Fruit fly (Drosophila melanogaster): ENCODE data around the gene FASN1.

FASN1 gene

DNA sequence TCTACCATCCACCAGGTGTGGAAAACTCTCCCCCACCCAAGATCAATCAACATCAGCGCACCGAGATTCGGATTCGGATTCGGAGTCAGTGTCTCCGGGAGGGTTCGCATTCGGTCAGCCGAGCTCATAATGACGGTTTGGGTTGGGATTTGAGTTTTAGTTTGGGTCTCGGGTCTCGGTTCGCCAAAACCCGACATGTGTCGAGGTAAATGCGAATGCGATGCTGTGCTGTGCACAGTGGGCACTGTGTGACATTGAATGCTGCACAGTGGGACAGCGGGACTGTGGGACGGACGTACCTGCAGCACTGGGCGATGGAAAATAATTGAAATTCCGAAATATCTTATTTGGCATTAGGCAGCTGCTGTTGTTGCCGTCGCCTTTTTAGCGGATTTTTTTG lies 27.1 kb downstream of the FASN1 start (continued):
- TF ChIP-seq HLH54F (GFP tag; optimal IDR thresholded peaks at IDR 0.05) (no peak), CG11093 (GFP tag; IDR thresholded peaks at IDR 0.05) (no peak), sisA (GFP tag; IDR thresholded peaks at IDR 0.05) (0 out of 2 replicates have a peak, but pooled peaks have one; percentile 17)

DNA sequence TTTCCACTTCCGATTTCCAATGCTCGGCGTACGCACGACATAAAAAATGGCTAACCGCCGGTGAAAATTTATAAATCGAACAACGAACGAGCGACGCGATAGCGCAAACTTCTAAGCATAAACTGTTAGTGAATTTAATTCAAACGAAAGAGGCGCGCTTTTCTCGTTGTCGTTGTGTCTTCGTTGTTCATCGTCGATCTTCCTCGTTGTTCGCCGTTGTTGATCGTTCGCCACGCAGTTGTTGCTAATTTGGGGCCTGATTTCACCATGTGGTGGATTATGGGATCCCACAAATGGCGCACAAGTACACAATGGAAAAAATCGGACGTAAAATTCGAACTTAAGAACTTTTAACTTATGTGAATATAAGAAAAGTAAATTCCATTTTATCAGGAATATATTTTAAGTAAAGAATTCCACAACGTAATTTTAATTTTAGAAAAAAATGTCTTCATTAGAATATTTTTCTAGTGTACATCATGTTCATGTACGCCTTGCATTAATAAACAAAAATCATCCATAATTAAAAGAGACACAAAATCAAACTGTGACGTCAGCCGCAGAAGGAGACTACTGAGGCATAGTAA lies 30.0 kb downstream of the FASN1 start:
- TF ChIP-seq caup (GFP tag; optimal IDR thresholded peaks at IDR 0.05; ENCODE audit: severe bottlenecking) (peak; percentile 69), CG9932 (GFP tag; IDR thresholded peaks at IDR 0.05) (peak; percentile 79), Atf-2 (GFP tag; optimal IDR thresholded peaks at IDR 0.05) (no peak), ro (GFP tag; IDR thresholded peaks at IDR 0.05) (no peak), Taf1 (GFP tag; IDR thresholded peaks at IDR 0.05) (peak; percentile 62), Trl (optimal IDR thresholded peaks at IDR 0.05) (no peak), Trl (GFP tag; optimal IDR thresholded peaks at IDR 0.05) (no peak), Scr (GFP tag; IDR thresholded peaks at IDR 0.05; ENCODE audit: partially characterized antibody) (no peak), CG1602 (GFP tag; optimal IDR thresholded peaks at IDR 0.05) (peak; percentile 10), grn (GFP tag; optimal IDR thresholded peaks at IDR 0.05) (no peak), Dfd (GFP tag; optimal IDR thresholded peaks at IDR 0.05) (no peak), gt (GFP tag; IDR thresholded peaks at IDR 0.05) (no peak), mam (GFP tag; optimal IDR thresholded peaks at IDR 0.05) (peak; percentile 65), CG17829 (tag; optimal IDR thresholded peaks at IDR 0.05) (peak; percentile 58), luna (GFP tag; optimal IDR thresholded peaks at IDR 0.05) (no peak), CG1647 (GFP tag; optimal IDR thresholded peaks at IDR 0.05) (peak; percentile 28), tup (GFP tag; optimal IDR thresholded peaks at IDR 0.05) (no peak), CG10431 (GFP tag; optimal IDR thresholded peaks at IDR 0.05) (no peak), dpn (GFP tag; optimal IDR thresholded peaks at IDR 0.05) (peak; percentile 69 to 72), CG14441 (GFP tag; IDR thresholded peaks at IDR 0.05) (peak; percentile 60), ara (GFP tag; IDR thresholded peaks at IDR 0.05) (no peak), hkb (optimal IDR thresholded peaks at IDR 0.05) (no peak), hkb (GFP tag; IDR thresholded peaks at IDR 0.05) (peak; percentile 80; the same call in 1 of the 2 replicates), CG10147 (GFP tag; optimal IDR thresholded peaks at IDR 0.05) (peak; percentile 80), CG18599 (GFP tag; optimal IDR thresholded peaks at IDR 0.05) (peak; percentile 81), fd102C (GFP tag; optimal IDR thresholded peaks at IDR 0.05) (no peak), CG17568 (GFP tag; optimal IDR thresholded peaks at IDR 0.05) (peak; percentile 51), vvl (GFP tag; IDR thresholded peaks at IDR 0.05) (peak; percentile 79), CG13287 (GFP tag; IDR thresholded peaks at IDR 0.05; ENCODE audit: partially characterized antibody) (no peak), CG3847 (GFP tag; IDR thresholded peaks at IDR 0.05) (peak; percentile 66), GATAe (GFP tag; conservative IDR thresholded peaks at IDR 0.05) (peak; percentile 35; the same call in 1 of the 2 replicates), BtbVII (GFP tag; optimal IDR thresholded peaks at IDR 0.05) (peak; percentile 53), Sox100B (GFP tag; optimal IDR thresholded peaks at IDR 0.05) (peak; percentile 75), gem (tag; optimal IDR thresholded peaks at IDR 0.05) (peak; percentile 86), sim (GFP tag; IDR thresholded peaks at IDR 0.05) (no peak), sisA (GFP tag; IDR thresholded peaks at IDR 0.05) (peak; percentile 51), ind (GFP tag; optimal IDR thresholded peaks at IDR 0.05) (peak; percentile 54), CG1603 (tag; optimal IDR thresholded peaks at IDR 0.05) (peak; percentile 15), CG4424 (GFP tag; optimal IDR thresholded peaks at IDR 0.05) (peak; percentile 56), Lim3 (GFP tag; IDR thresholded peaks at IDR 0.05) (no peak), CG17328 (GFP tag; IDR thresholded peaks at IDR 0.05) (peak; percentile 39; the same call in 1 of the 2 replicates), Camta (GFP tag; optimal IDR thresholded peaks at IDR 0.05) (peak; percentile 42), B-H1 (GFP tag; IDR thresholded peaks at IDR 0.05) (peak; percentile 52; the same call in 1 of the 3 replicates), CG2129 (GFP tag; IDR thresholded peaks at IDR 0.05; ENCODE audit: partially characterized antibody) (no peak), Dip2 (GFP tag; IDR thresholded peaks at IDR 0.05) (no peak), Fer3 (tag; optimal IDR thresholded peaks at IDR 0.05) (peak; percentile 84), ranshi (GFP tag; IDR thresholded peaks at IDR 0.05) (peak; percentile 70)
